Worm (Caenorhabditis elegans): ENCODE data around the gene ztf-7.

The ztf-7 gene

ce11 chrV:9754459-9754858 lies 35.0 kb downstream of the ztf-7 start, which contains the start of gene F58E6.5:
TSS of gene F58E6.5 (minus strand) at chrV:9754559.
- TF ChIP-seq ref-1 (GFP tag; conservative IDR thresholded peaks at IDR 0.05): no peak
- TF ChIP-seq klf-2 (GFP tag; conservative IDR thresholded peaks at IDR 0.05): no peak
- no peak for TF ChIP-seq T22C8.4 (GFP tag; IDR thresholded peaks at IDR 0.05)
- no peak for TF ChIP-seq ztf-29 (GFP tag; IDR thresholded peaks at IDR 0.05)
- no peak for TF ChIP-seq flt-1 (GFP tag; IDR thresholded peaks at IDR 0.05)
- TF ChIP-seq ztf-23 (GFP tag; IDR thresholded peaks at IDR 0.05): no peak

ce11 chrV:9753554-9753953 lies 36.0 kb downstream of the ztf-7 start:
- TF ChIP-seq ztf-29 (GFP tag; IDR thresholded peaks at IDR 0.05): no peak
- TF ChIP-seq tab-1 (GFP tag; IDR thresholded peaks at IDR 0.05): no peak
- no peak for TF ChIP-seq ztf-23 (GFP tag; IDR thresholded peaks at IDR 0.05)
- TF ChIP-seq cog-1 (tag; optimal IDR thresholded peaks at IDR 0.05): no peak
- TF ChIP-seq klf-2 (GFP tag; conservative IDR thresholded peaks at IDR 0.05): no peak
- TF ChIP-seq flt-1 (GFP tag; IDR thresholded peaks at IDR 0.05): no peak
- no peak for TF ChIP-seq T22C8.4 (GFP tag; IDR thresholded peaks at IDR 0.05)
- no peak for TF ChIP-seq med-1 (GFP tag; optimal IDR thresholded peaks at IDR 0.05; ENCODE audit: insufficient read depth)
- no peak for TF ChIP-seq ref-1 (GFP tag; conservative IDR thresholded peaks at IDR 0.05)

- TF ChIP-seq tab-1 (GFP tag; IDR thresholded peaks at IDR 0.05) (no peak), cog-1 (tag; optimal IDR thresholded peaks at IDR 0.05) (no peak), flt-1 (GFP tag; IDR thresholded peaks at IDR 0.05) (no peak), T22C8.4 (GFP tag; IDR thresholded peaks at IDR 0.05) (no peak), ztf-23 (GFP tag; IDR thresholded peaks at IDR 0.05) (no peak), klf-2 (GFP tag; conservative IDR thresholded peaks at IDR 0.05) (no peak), ref-1 (GFP tag; conservative IDR thresholded peaks at IDR 0.05) (no peak), med-1 (GFP tag; optimal IDR thresholded peaks at IDR 0.05; ENCODE audit: insufficient read depth) (no peak)
Measured at ce11 chrV:9752918-9753317, 36.6 kb downstream of the ztf-7 start, which contains the start of gene F58E6.6. TSS of gene F58E6.6 (minus strand) at chrV:9753018.

ce11 chrV:9750308-9750707 lies 39.2 kb downstream of the ztf-7 start, which contains the start of gene F58E6.4:
TSS of gene F58E6.4 (minus strand) at chrV:9750408.
- TF ChIP-seq klf-2 (GFP tag; conservative IDR thresholded peaks at IDR 0.05): no peak
- no peak for TF ChIP-seq T22C8.4 (GFP tag; IDR thresholded peaks at IDR 0.05)
- no peak for TF ChIP-seq ztf-23 (GFP tag; IDR thresholded peaks at IDR 0.05)
- TF ChIP-seq med-1 (GFP tag; optimal IDR thresholded peaks at IDR 0.05; ENCODE audit: insufficient read depth): no peak
- TF ChIP-seq cog-1 (tag; optimal IDR thresholded peaks at IDR 0.05): no peak
- no peak for TF ChIP-seq tab-1 (GFP tag; IDR thresholded peaks at IDR 0.05)
- TF ChIP-seq ztf-29 (GFP tag; IDR thresholded peaks at IDR 0.05): no peak
- no peak for TF ChIP-seq ref-1 (GFP tag; conservative IDR thresholded peaks at IDR 0.05)
- no peak for TF ChIP-seq flt-1 (GFP tag; IDR thresholded peaks at IDR 0.05)

- TF ChIP-seq klf-2 (GFP tag; conservative IDR thresholded peaks at IDR 0.05) (no peak), ztf-29 (GFP tag; IDR thresholded peaks at IDR 0.05) (no peak), ref-1 (GFP tag; conservative IDR thresholded peaks at IDR 0.05) (no peak), ztf-23 (GFP tag; IDR thresholded peaks at IDR 0.05) (no peak), tab-1 (GFP tag; IDR thresholded peaks at IDR 0.05) (no peak), cog-1 (tag; optimal IDR thresholded peaks at IDR 0.05) (no peak)
Measured at ce11 chrV:9744934-9745333, 44.6 kb downstream of the ztf-7 start, which contains the start of gene F58E6.13. TSS of gene F58E6.13 (plus strand) at chrV:9745234.

- TF ChIP-seq ztf-29 (GFP tag; IDR thresholded peaks at IDR 0.05): no peak
- no peak for TF ChIP-seq cog-1 (tag; optimal IDR thresholded peaks at IDR 0.05)
- TF ChIP-seq T22C8.4 (GFP tag; IDR thresholded peaks at IDR 0.05): no peak
- no peak for TF ChIP-seq tab-1 (GFP tag; IDR thresholded peaks at IDR 0.05)
- no peak for TF ChIP-seq ztf-23 (GFP tag; IDR thresholded peaks at IDR 0.05)
- no peak for TF ChIP-seq klf-2 (GFP tag; conservative IDR thresholded peaks at IDR 0.05)
- no peak for TF ChIP-seq ref-1 (GFP tag; conservative IDR thresholded peaks at IDR 0.05)
- TF ChIP-seq med-1 (GFP tag; optimal IDR thresholded peaks at IDR 0.05; ENCODE audit: insufficient read depth): no peak
- no peak for TF ChIP-seq flt-1 (GFP tag; IDR thresholded peaks at IDR 0.05)
Measured at ce11 chrV:9740858-9741257, 48.6 kb downstream of the ztf-7 start, which contains the start of gene sta-2. TSS of gene sta-2 (plus strand) at chrV:9741206.

- no peak for TF ChIP-seq T22C8.4 (GFP tag; IDR thresholded peaks at IDR 0.05)
- no peak for TF ChIP-seq ztf-23 (GFP tag; IDR thresholded peaks at IDR 0.05)
- no peak for TF ChIP-seq tab-1 (GFP tag; IDR thresholded peaks at IDR 0.05)
- TF ChIP-seq ref-1 (GFP tag; conservative IDR thresholded peaks at IDR 0.05): no peak
Measured at ce11 chrV:9739402-9739801, 50.1 kb downstream of the ztf-7 start, which contains the start of gene marc-1. TSS of gene marc-1 (plus strand) at chrV:9739702.

ce11 chrV:9738077-9738705 lies 51.3 kb downstream of the ztf-7 start:
- TF ChIP-seq tab-1 (GFP tag; IDR thresholded peaks at IDR 0.05) (no peak), ztf-29 (GFP tag; IDR thresholded peaks at IDR 0.05) (no peak), klf-2 (GFP tag; conservative IDR thresholded peaks at IDR 0.05) (no peak), med-1 (GFP tag; optimal IDR thresholded peaks at IDR 0.05; ENCODE audit: insufficient read depth) (no peak), ref-1 (GFP tag; conservative IDR thresholded peaks at IDR 0.05) (no peak), ztf-23 (GFP tag; IDR thresholded peaks at IDR 0.05) (no peak), T22C8.4 (GFP tag; IDR thresholded peaks at IDR 0.05) (no peak), cog-1 (tag; optimal IDR thresholded peaks at IDR 0.05) (no peak), flt-1 (GFP tag; IDR thresholded peaks at IDR 0.05) (no peak)

- no peak for TF ChIP-seq ref-1 (GFP tag; conservative IDR thresholded peaks at IDR 0.05)
- TF ChIP-seq ztf-29 (GFP tag; IDR thresholded peaks at IDR 0.05): no peak
- TF ChIP-seq tab-1 (GFP tag; IDR thresholded peaks at IDR 0.05): no peak
Measured at ce11 chrV:9737287-9737686, 52.2 kb downstream of the ztf-7 start, which contains the start of gene aqp-4. TSS of gene aqp-4 (plus strand) at chrV:9737556.

All from whole organism, midembryonic.